Worm (Caenorhabditis elegans): ENCODE measurements around the gene ztf-1.

The ztf-1 gene

ce11 chrIII:8763111-8763510, 29.0 kb downstream of the ztf-1 start:
- TF ChIP-seq efl-1 (optimal IDR thresholded peaks at IDR 0.05) (no peak), efl-1 (GFP tag; optimal IDR thresholded peaks at IDR 0.05 in 1 of 2) (peak in 1 of 2 experiments; percentile 79), pax-3 (tag; optimal IDR thresholded peaks at IDR 0.05) (no peak)

- TF ChIP-seq fkh-4 (tag; optimal IDR thresholded peaks at IDR 0.05; ENCODE audit: borderline replicate concordance) = peak; percentile 21
- TF ChIP-seq dsc-1 (tag; optimal IDR thresholded peaks at IDR 0.05) = peak; percentile 56
- no peak for TF ChIP-seq sptf-1 (tag; optimal IDR thresholded peaks at IDR 0.05)
Observed at ce11 chrIII:8762016-8762415, 30.1 kb downstream of the ztf-1 start.

ce11 chrIII:8761040-8761654, 31.0 kb downstream of the ztf-1 start, which contains the start of gene aak-1:
aak-1 (minus strand) TSS chrIII:8761090.
- TF ChIP-seq efl-3 (GFP tag; optimal IDR thresholded peaks at IDR 0.05) (no peak), efl-1 (optimal IDR thresholded peaks at IDR 0.05) (no peak), efl-1 (GFP tag; optimal IDR thresholded peaks at IDR 0.05 in 1 of 2) (peak in 1 of 2 experiments; percentile 86), fkh-4 (tag; optimal IDR thresholded peaks at IDR 0.05; ENCODE audit: borderline replicate concordance) (peak; percentile 7), dsc-1 (tag; optimal IDR thresholded peaks at IDR 0.05) (peak; percentile 66)

ce11 chrIII:8754682-8755081, 37.5 kb downstream of the ztf-1 start, which contains the start of gene tomm-70:
tomm-70 (minus strand) TSS chrIII:8754750.
- TF ChIP-seq nhr-85 (tag) (peak; percentile 40), C16A3.4 (tag; optimal IDR thresholded peaks at IDR 0.05) (no peak), irx-1 (tag; optimal IDR thresholded peaks at IDR 0.05) (no peak), C34B4.2 (tag; optimal IDR thresholded peaks at IDR 0.05) (no peak), lsy-2 (tag; optimal IDR thresholded peaks at IDR 0.05) (peak; percentile 14 to 61), nhr-11 (tag; optimal IDR thresholded peaks at IDR 0.05) (no peak), nhr-12 (tag; optimal IDR thresholded peaks at IDR 0.05) (no peak), nhr-19 (GFP tag; conservative IDR thresholded peaks at IDR 0.05) (no peak), mep-1 (tag; optimal IDR thresholded peaks at IDR 0.05) (peak; percentile 25), ceh-90 (tag; optimal IDR thresholded peaks at IDR 0.05) (no peak), snu-23 (GFP tag; optimal IDR thresholded peaks at IDR 0.05) (peak; percentile 24), Y116A8C.19 (tag; optimal IDR thresholded peaks at IDR 0.05; ENCODE audit: borderline replicate concordance) (no peak), lin-35 (GFP tag; optimal IDR thresholded peaks at IDR 0.05) (peak; percentile 19 to 51), nhr-77 (tag; optimal IDR thresholded peaks at IDR 0.05) (no peak), dsc-1 (tag; optimal IDR thresholded peaks at IDR 0.05) (no peak), unc-62 (GFP tag; optimal IDR thresholded peaks at IDR 0.05) (no peak), alr-1 (tag; optimal IDR thresholded peaks at IDR 0.05; ENCODE audit: borderline replicate concordance) (no peak), jun-1 (tag; optimal IDR thresholded peaks at IDR 0.05) (no peak), ceh-8 (GFP tag; optimal IDR thresholded peaks at IDR 0.05) (no peak), nhr-47 (tag; optimal IDR thresholded peaks at IDR 0.05) (no peak), ceh-63 (GFP tag; optimal IDR thresholded peaks at IDR 0.05) (no peak), unc-86 (tag; optimal IDR thresholded peaks at IDR 0.05) (no peak), nhr-71 (tag; optimal IDR thresholded peaks at IDR 0.05) (peak; percentile 22), sptf-1 (tag; optimal IDR thresholded peaks at IDR 0.05) (no peak), ceh-88 (GFP tag; IDR thresholded peaks at IDR 0.05) (no peak), ets-5 (GFP tag; IDR thresholded peaks at IDR 0.05) (no peak), nhr-84 (tag; optimal IDR thresholded peaks at IDR 0.05) (no peak), zag-1 (tag; optimal IDR thresholded peaks at IDR 0.05) (no peak), fos-1 (tag; optimal IDR thresholded peaks at IDR 0.05) (no peak), egl-27 (tag; optimal IDR thresholded peaks at IDR 0.05) (no peak), swsn-7 (tag; optimal IDR thresholded peaks at IDR 0.05) (peak; percentile 2), fkh-8 (tag; optimal IDR thresholded peaks at IDR 0.05) (no peak), grh-1 (GFP tag; IDR thresholded peaks at IDR 0.05) (no peak), fkh-10 (GFP tag; optimal IDR thresholded peaks at IDR 0.05) (no peak), efl-1 (optimal IDR thresholded peaks at IDR 0.05) (peak; percentile 15 to 45), efl-1 (GFP tag; optimal IDR thresholded peaks at IDR 0.05 in 1 of 2) (peak; percentile 26 to 89), isw-1 (GFP tag; IDR thresholded peaks at IDR 0.05) (no peak), blmp-1 (tag; optimal IDR thresholded peaks at IDR 0.05) (peak; percentile 35), dpl-1 (GFP tag; optimal IDR thresholded peaks at IDR 0.05) (peak in 2 of 3 experiments; percentile 25 to 58)
